Fruit fly (Drosophila melanogaster): Measurements from ENCODE around the gene ari-1.

dm6 chrX:18181152-18181551 lies 43.6 kb upstream of the ari-1 start:
- TF ChIP-seq psq (optimal IDR thresholded peaks at IDR 0.05) = no peak
- no peak for TF ChIP-seq ttk (optimal IDR thresholded peaks at IDR 0.05)
- TF ChIP-seq Myc (optimal IDR thresholded peaks at IDR 0.05) = no peak
- no peak for TF ChIP-seq insv (optimal IDR thresholded peaks at IDR 0.05)
- TF ChIP-seq h (optimal IDR thresholded peaks at IDR 0.05) = no peak
